Worm (Caenorhabditis elegans) whole organism, L4 larva: ENCODE results near the gene vps-52.

Experiments
- D1046.2 ChIP-seq: fragments of 200-800 bp; sonication (Bioruptor generic); IDR thresholded peaks from 2 replicates; pipeline ENCODE4 v1.3.6; 2022; ENCODE audit warnings: missing genetic modification characterization, missing compliant biosample characterization
- F37D6.2 ChIP-seq: sonication (generic microtip); optimal IDR thresholded peaks from 2 replicates; lab custom pipeline; 2016; ENCODE audit warnings: mild to moderate bottlenecking, missing genetic modification characterization, missing compliant biosample characterization
- F44E2.7 ChIP-seq: fragments of 200-800 bp; sonication (Bioruptor generic); IDR thresholded peaks from 2 replicates; pipeline ENCODE4 v2.1.2; 2022; ENCODE audit warnings: missing genetic modification characterization, missing compliant biosample characterization
- F49E8.2 ChIP-seq: sonication (generic microtip); optimal IDR thresholded peaks from 2 replicates; lab custom pipeline; 2016; ENCODE audit warnings: missing compliant biosample characterization, mild to moderate bottlenecking, missing genetic modification characterization, borderline replicate concordance
- T20F7.1 ChIP-seq: fragments of 200-800 bp; sonication (Bioruptor generic); optimal IDR thresholded peaks from 2 replicates; lab custom pipeline; 2018; ENCODE audit warnings: mild to moderate bottlenecking, missing genetic modification characterization, missing compliant biosample characterization
- aha-1 ChIP-seq: fragments of 150-350 bp; peaks from one replicate; lab custom pipeline; 2014; ENCODE audit warnings: missing biosample characterization, missing genetic modification characterization
- ama-1 ChIP-seq: fragments of 150-350 bp; optimal IDR thresholded peaks from 2 replicates; lab custom pipeline; 2014; ENCODE audit warnings: inconsistent platforms, mixed read lengths
- ceh-20 ChIP-seq: fragments of 200-800 bp; sonication (Bioruptor generic); IDR thresholded peaks from 2 replicates; pipeline ENCODE4 v1.3.6; 2022; ENCODE audit warnings: missing genetic modification reagents, missing genetic modification characterization, missing compliant biosample characterization
- ceh-44 ChIP-seq: fragments of 200-800 bp; sonication (Bioruptor generic); IDR thresholded peaks from 2 replicates; pipeline ENCODE4 v1.3.6; 2022; ENCODE audit warnings: missing genetic modification reagents, missing genetic modification characterization, missing compliant biosample characterization
- daf-16 ChIP-seq, 3 experiments: sonication (generic microtip); optimal IDR thresholded peaks; 2 replicates each; lab custom pipeline; 2016 to 2017; ENCODE audit warnings: missing genetic modification characterization in 3 of 3, missing genetic modification reagents in 3 of 3, mild to moderate bottlenecking in 2 of 3, missing compliant biosample characterization in 2 of 3, missing biosample characterization in 1 of 3, moderate library complexity in 1 of 3
- dmd-8 ChIP-seq: fragments of 200-800 bp; sonication (Bioruptor generic); IDR thresholded peaks from 2 replicates; pipeline ENCODE4 v1.3.6; 2022; ENCODE audit warnings: missing genetic modification characterization, missing compliant biosample characterization
- dmd-9 ChIP-seq: fragments of 200-800 bp; sonication (Bioruptor generic); IDR thresholded peaks from 2 replicates; pipeline ENCODE4 v1.3.6; 2022; ENCODE audit warnings: missing genetic modification reagents, missing genetic modification characterization, missing compliant biosample characterization
- dpl-1 ChIP-seq: fragments of 150-350 bp; optimal IDR thresholded peaks from 2 replicates; lab custom pipeline; 2014; ENCODE audit warnings: missing biosample characterization, missing genetic modification reagents, missing genetic modification characterization
- dve-1 ChIP-seq: sonication (generic microtip); optimal IDR thresholded peaks from 2 replicates; lab custom pipeline; 2017; ENCODE audit warnings: antibody characterized with exemption, mild to moderate bottlenecking, missing genetic modification characterization, missing compliant biosample characterization; ENCODE audit not compliant: insufficient read depth
- fkh-10 ChIP-seq: fragments of 150-350 bp; optimal IDR thresholded peaks from 2 replicates; lab custom pipeline; 2014; ENCODE audit warnings: missing biosample characterization, missing genetic modification reagents, missing genetic modification characterization
- hlh-11 ChIP-seq: fragments of 200-800 bp; sonication (Bioruptor generic); optimal IDR thresholded peaks from 2 replicates; lab custom pipeline; 2018; ENCODE audit warnings: mild to moderate bottlenecking, missing genetic modification characterization, missing compliant biosample characterization
- hlh-30 ChIP-seq: sonication (generic microtip); optimal IDR thresholded peaks from 2 replicates; lab custom pipeline; 2017; ENCODE audit warnings: antibody characterized with exemption, mild to moderate bottlenecking, missing genetic modification characterization, missing compliant biosample characterization; ENCODE audit not compliant: insufficient read depth
- lim-7 ChIP-seq: fragments of 200-800 bp; sonication (Bioruptor generic); IDR thresholded peaks from 2 replicates; pipeline ENCODE4 v1.3.6; 2022; ENCODE audit warnings: missing genetic modification characterization, missing compliant biosample characterization
- lin-1 ChIP-seq: fragments of 200-800 bp; sonication (Bioruptor generic); IDR thresholded peaks from 2 replicates; pipeline ENCODE4 v1.3.6; 2022; ENCODE audit warnings: missing genetic modification reagents, missing genetic modification characterization, missing compliant biosample characterization
- lin-15B ChIP-seq: fragments of 150-350 bp; sonication (generic microtip); optimal IDR thresholded peaks from 3 replicates; lab custom pipeline; 2014; ENCODE audit warnings: missing biosample characterization, missing genetic modification characterization
- lin-29 ChIP-seq: fragments of 200-800 bp; sonication (Bioruptor generic); IDR thresholded peaks from 2 replicates; pipeline ENCODE4 v1.3.6; 2022; ENCODE audit warnings: missing genetic modification reagents, missing genetic modification characterization, missing compliant biosample characterization
- lin-38 ChIP-seq: fragments of 200-800 bp; sonication (Bioruptor generic); IDR thresholded peaks from 2 replicates; pipeline ENCODE4 v1.3.6; 2022; ENCODE audit warnings: missing genetic modification reagents, missing genetic modification characterization, missing compliant biosample characterization
- lin-39 ChIP-seq: fragments of 150-350 bp; optimal IDR thresholded peaks from 2 replicates; lab custom pipeline; 2014; ENCODE audit warnings: missing biosample characterization, missing genetic modification reagents, missing genetic modification characterization
- lir-3 ChIP-seq: sonication (generic microtip); optimal IDR thresholded peaks from 2 replicates; lab custom pipeline; 2016; ENCODE audit warnings: mild to moderate bottlenecking, missing genetic modification characterization, missing compliant biosample characterization
- lsy-2 ChIP-seq, 2 experiments: fragments of 150-350 bp in 1 of 2; sonication (generic microtip) in 1 of 2; optimal IDR thresholded peaks; 2 replicates each; lab custom pipeline; 2014 to 2017; ENCODE audit warnings: missing biosample characterization in 2 of 2, missing genetic modification characterization in 2 of 2
- mdt-29 ChIP-seq: fragments of 200-800 bp; sonication (Bioruptor generic); IDR thresholded peaks from 2 replicates; pipeline ENCODE4 v1.3.6; 2022; ENCODE audit warnings: missing genetic modification reagents, missing genetic modification characterization, missing compliant biosample characterization
- mes-2 ChIP-seq: sonication (generic microtip); optimal IDR thresholded peaks from 2 replicates; lab custom pipeline; 2016; ENCODE audit warnings: missing genotype, mild to moderate bottlenecking, missing genetic modification characterization, missing compliant biosample characterization; ENCODE audit not compliant: poor library complexity, severe bottlenecking
- mxl-2 ChIP-seq: fragments of 200-800 bp; sonication (Bioruptor generic); conservative IDR thresholded peaks from 2 replicates; pipeline ENCODE4 v1.3.6; 2022; ENCODE audit warnings: missing genetic modification reagents, missing genetic modification characterization, missing compliant biosample characterization
- nhr-10 ChIP-seq: fragments of 150-350 bp; optimal IDR thresholded peaks from 2 replicates; lab custom pipeline; 2014; ENCODE audit warnings: missing biosample characterization, missing genetic modification characterization
- nhr-11 ChIP-seq: fragments of 150-350 bp; optimal IDR thresholded peaks from 2 replicates; lab custom pipeline; 2014; ENCODE audit warnings: missing biosample characterization, missing genetic modification characterization
- nhr-28 ChIP-seq: fragments of 150-350 bp; optimal IDR thresholded peaks from 2 replicates; lab custom pipeline; 2014; ENCODE audit warnings: missing biosample characterization, missing genetic modification characterization
- nhr-42 ChIP-seq: fragments of 200-800 bp; sonication (Bioruptor generic); IDR thresholded peaks from 2 replicates; pipeline ENCODE4 v1.3.6; 2022; ENCODE audit warnings: missing genetic modification characterization, missing compliant biosample characterization
- nhr-6 ChIP-seq: fragments of 150-350 bp; optimal IDR thresholded peaks from 2 replicates; lab custom pipeline; 2014; ENCODE audit warnings: missing biosample characterization, missing genetic modification characterization
- nhr-77 ChIP-seq: fragments of 150-350 bp; optimal IDR thresholded peaks from 2 replicates; lab custom pipeline; 2014; ENCODE audit warnings: missing biosample characterization, missing genetic modification characterization
- pha-4 ChIP-seq, 2 experiments: fragments of 150-350 bp in 1 of 2; fragments of 200-800 bp in 1 of 2; sonication (Bioruptor generic) in 1 of 2; IDR thresholded peaks in 1 of 2; optimal IDR thresholded peaks in 1 of 2; 2 replicates each; pipeline versions ENCODE4 v1.3.6 to Lab custom; 2014 to 2022; ENCODE audit warnings: missing genetic modification characterization in 2 of 2, missing genetic modification reagents in 2 of 2, missing biosample characterization in 1 of 2, missing compliant biosample characterization in 1 of 2
- rbr-2 ChIP-seq: sonication (generic microtip); optimal IDR thresholded peaks from 2 replicates; lab custom pipeline; 2016; ENCODE audit warnings: missing genotype, missing genetic modification characterization, missing compliant biosample characterization
- unc-62 ChIP-seq, 3 experiments: fragments of 150-350 bp in 1 of 3; sonication (generic microtip); optimal IDR thresholded peaks in 2 of 3; peaks in 1 of 3; 1 replicate in 1 of 3; 2 replicates in 2 of 3; lab custom pipeline; 2014 to 2017; ENCODE audit warnings: missing biosample characterization in 3 of 3, missing genetic modification characterization in 3 of 3, missing genetic modification reagents in 3 of 3, missing genotype in 1 of 3
- zip-2 ChIP-seq: fragments of 150-350 bp; optimal IDR thresholded peaks from 2 replicates; lab custom pipeline; 2014; ENCODE audit warnings: missing biosample characterization, missing genetic modification characterization

The vps-52 gene

DNA sequence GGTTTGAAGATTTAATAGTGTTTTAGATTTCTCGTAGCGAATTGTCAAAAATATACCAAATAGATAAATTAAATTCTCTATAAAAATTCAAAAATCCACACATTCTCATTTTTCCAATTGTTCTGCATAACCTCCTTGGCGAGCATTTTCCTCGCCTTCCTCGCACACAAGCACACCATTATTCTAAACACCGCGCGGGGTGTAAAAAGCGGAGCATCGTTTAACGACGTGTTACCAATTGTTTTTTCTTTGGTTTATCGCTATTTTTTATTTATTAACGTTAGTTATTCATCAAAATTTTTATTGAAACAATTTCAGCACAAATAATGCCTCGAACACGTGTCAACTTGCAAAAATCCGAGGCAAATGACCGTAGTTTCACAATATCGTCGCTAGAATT lies at the start of gene vps-52:
vps-52 (plus strand) TSS at position 319 of the 400 bp plus-strand sequence.
- TF ChIP-seq mes-2 (tag; lab: Kevin White, UChicago) (peak; percentile 33), ama-1 (lab: Kevin White, UChicago) (no peak), dve-1 (tag; lab: Kevin White, UChicago) (peak; percentile 7), mxl-2 (GFP tag; lab: Robert Waterston, UW) (no peak), fkh-10 (GFP tag; lab: Kevin White, UChicago) (no peak), lin-29 (GFP tag; lab: Robert Waterston, UW) (no peak), F37D6.2 (tag; lab: Kevin White, UChicago) (no peak), D1046.2 (GFP tag; lab: Robert Waterston, UW) (no peak), lsy-2 (tag; optimal IDR thresholded peaks at IDR 0.05; lab: Kevin White, UChicago) (peak in 1 of 2 experiments; percentile 4), T20F7.1 (GFP tag; lab: Kevin White, UChicago) (peak; percentile 92)

DNA sequence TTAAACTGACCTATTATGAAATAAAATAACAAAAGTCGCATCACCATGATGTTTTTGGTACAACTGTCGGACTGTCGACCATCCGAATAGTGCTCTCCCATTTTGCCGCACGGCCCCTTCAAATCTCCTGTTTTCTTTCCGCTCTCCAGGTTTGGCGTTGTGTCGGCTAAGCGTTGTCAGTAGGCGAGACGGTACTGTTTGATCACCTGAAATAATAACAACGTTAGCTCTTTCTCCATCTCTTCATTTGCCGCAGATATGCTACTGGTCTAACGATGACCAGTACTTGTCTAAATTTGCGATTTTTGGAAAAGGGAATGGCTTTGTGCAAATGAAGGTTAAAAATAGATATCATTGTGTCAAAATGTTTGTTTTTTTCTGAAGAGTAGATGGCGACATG lies 45.6 kb upstream of the vps-52 start, which contains the start of gene chts-1:
chts-1 (minus strand) TSS at position 101 of the 400 bp plus-strand sequence.
- TF ChIP-seq F49E8.2 (tag; lab: Kevin White, UChicago): no peak
- no peak for TF ChIP-seq rbr-2 (tag; lab: Kevin White, UChicago)
- TF ChIP-seq lin-39 (tag; lab: Kevin White, UChicago): no peak
- TF ChIP-seq unc-62 (GFP tag; optimal IDR thresholded peaks at IDR 0.05 in 1 of 2; lab: Kevin White, UChicago): peak in 1 of 2 experiments; percentile 85
- TF ChIP-seq unc-62 (tag; optimal IDR thresholded peaks at IDR 0.05; lab: Kevin White, UChicago): no peak

DNA sequence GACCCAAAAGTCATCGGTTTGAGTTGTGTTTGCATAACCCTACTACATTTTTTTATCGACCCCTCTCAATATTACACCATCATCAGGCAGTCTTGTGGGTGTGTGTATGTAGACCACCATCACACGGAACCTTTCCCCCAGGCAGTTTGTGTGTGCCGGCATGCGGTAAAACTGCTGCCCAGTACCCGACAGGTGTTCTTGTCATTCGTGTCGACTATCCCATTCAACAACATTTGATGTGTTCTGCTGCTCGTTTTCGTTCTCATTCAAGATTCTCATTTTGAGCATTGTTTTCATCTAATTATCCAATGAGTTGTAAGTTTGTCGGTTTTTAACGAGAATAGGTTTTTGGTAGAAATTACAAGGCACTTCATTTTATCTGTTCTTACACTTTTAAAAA lies 42.5 kb upstream of the vps-52 start:
- TF ChIP-seq lim-7 (GFP tag; lab: Robert Waterston, UW) (no peak), daf-16 (GFP tag; optimal IDR thresholded peaks at IDR 0.05; lab: Kevin White, UChicago) (peak in 1 of 2 experiments; percentile 74), daf-16 (tag; optimal IDR thresholded peaks at IDR 0.05; lab: Kevin White, UChicago) (no peak), hlh-30 (tag; lab: Kevin White, UChicago) (peak; percentile 20), hlh-11 (tag; lab: Kevin White, UChicago) (peak; percentile 44)
- TF ChIP-seq, all 104 proteins: peak for 3

DNA sequence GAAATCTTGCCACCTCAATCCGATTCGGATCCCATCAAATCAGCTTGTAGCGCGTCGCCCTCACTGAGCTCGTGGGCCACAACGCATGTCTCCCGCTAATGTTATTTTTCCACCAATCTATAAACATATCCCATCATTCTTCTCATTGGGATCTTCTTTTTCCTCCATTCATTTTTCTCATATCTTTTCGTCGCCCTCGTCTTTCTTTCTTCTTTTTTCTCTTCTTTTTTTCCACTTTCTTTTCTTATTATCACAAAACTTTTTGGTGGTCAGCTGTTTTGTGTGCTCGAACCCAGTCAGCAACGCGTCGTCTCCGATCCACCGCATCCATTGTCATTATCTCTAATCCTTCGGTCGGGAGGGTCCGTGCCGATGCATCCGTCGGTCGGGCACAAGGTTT lies 41.3 kb upstream of the vps-52 start:
- TF ChIP-seq aha-1 (tag; lab: Kevin White, UChicago): peak; percentile 81
- TF ChIP-seq ama-1 (lab: Kevin White, UChicago): no peak
- no peak for TF ChIP-seq nhr-42 (GFP tag; lab: Robert Waterston, UW)
- TF ChIP-seq daf-16 (GFP tag; optimal IDR thresholded peaks at IDR 0.05; lab: Kevin White, UChicago): peak in 1 of 2 experiments; percentile 89
- no peak for TF ChIP-seq daf-16 (tag; optimal IDR thresholded peaks at IDR 0.05; lab: Kevin White, UChicago)
- 0 out of 2 replicates have a peak, but pooled peaks have one; percentile 11 for TF ChIP-seq ceh-20
- TF ChIP-seq nhr-11 (tag; lab: Kevin White, UChicago): peak; percentile 52
- peak; percentile 69 for TF ChIP-seq hlh-11 (tag; lab: Kevin White, UChicago)
- TF ChIP-seq, all 104 proteins: peak for 5

DNA sequence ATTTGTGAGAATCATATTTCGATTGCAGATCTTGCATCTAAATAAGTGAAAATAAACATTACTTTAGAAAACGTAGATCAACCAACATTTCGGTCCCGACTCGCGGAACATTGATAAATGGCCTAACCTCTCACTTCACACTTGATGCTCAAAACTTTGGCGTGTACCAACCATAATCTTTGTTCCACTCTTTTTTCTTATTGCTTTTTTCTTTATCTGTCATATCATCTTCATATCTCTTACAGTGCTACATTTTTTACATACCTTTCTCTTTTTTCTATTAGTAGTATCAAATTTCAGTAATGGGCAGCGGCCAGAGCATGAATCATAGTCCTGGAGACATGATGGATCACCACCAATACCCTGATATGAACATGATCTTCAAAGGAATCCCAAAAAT lies 39.9 kb upstream of the vps-52 start, which contains the start of gene F46C8.3:
F46C8.3 (plus strand) TSS at position 301 of the 400 bp plus-strand sequence.
- TF ChIP-seq nhr-28: no peak
- no peak for TF ChIP-seq lin-1 (GFP tag; lab: Robert Waterston, UW)
- no peak for TF ChIP-seq lin-39 (tag; lab: Kevin White, UChicago)
- no peak for TF ChIP-seq dmd-9
- TF ChIP-seq zip-2: no peak
- TF ChIP-seq mdt-29 (GFP tag; lab: Robert Waterston, UW): no peak
- TF ChIP-seq dpl-1: no peak
- no peak for TF ChIP-seq dmd-8 (GFP tag; lab: Robert Waterston, UW)
- TF ChIP-seq T20F7.1 (GFP tag; lab: Kevin White, UChicago): no peak
- TF ChIP-seq mxl-2 (GFP tag; lab: Robert Waterston, UW): no peak
- no peak for TF ChIP-seq nhr-6 (tag; lab: Kevin White, UChicago)
- TF ChIP-seq aha-1 (tag; lab: Kevin White, UChicago): no peak
- TF ChIP-seq F44E2.7: no peak
- TF ChIP-seq lir-3 (tag; lab: Kevin White, UChicago): no peak
- no peak for TF ChIP-seq lin-15B (tag; lab: Kevin White, UChicago)
- TF ChIP-seq lin-38 (GFP tag; lab: Robert Waterston, UW): no peak
- no peak for TF ChIP-seq nhr-77 (tag; lab: Kevin White, UChicago)
- no peak for TF ChIP-seq pha-4 (GFP tag; IDR thresholded peaks at IDR 0.05; lab: Robert Waterston, UW)
- TF ChIP-seq pha-4 (tag; optimal IDR thresholded peaks at IDR 0.05; lab: Kevin White, UChicago): no peak
- no peak for TF ChIP-seq ceh-44
- TF ChIP-seq nhr-10 (tag; lab: Kevin White, UChicago): no peak
